Worm (Caenorhabditis elegans) whole organism, L3 larva: ENCODE results near the gene dex-1.

Experiments used
- aly-2 ChIP-seq: fragments of 150-350 bp; optimal IDR thresholded peaks from 2 replicates; lab custom pipeline; 2014; ENCODE audit warnings: missing biosample characterization, missing genetic modification characterization
- ama-1 ChIP-seq: fragments of 150-350 bp; optimal IDR thresholded peaks from 2 replicates; lab custom pipeline; 2018
- ceh-9 ChIP-seq: sonication (generic microtip); optimal IDR thresholded peaks from 2 replicates; lab custom pipeline; 2018; ENCODE audit warnings: missing biosample characterization, missing genetic modification characterization
- fkh-10 ChIP-seq: sonication (generic microtip); optimal IDR thresholded peaks from 2 replicates; lab custom pipeline; 2017; ENCODE audit warnings: missing biosample characterization, missing genetic modification reagents, missing genetic modification characterization
- skn-1 ChIP-seq: fragments of 150-350 bp; optimal IDR thresholded peaks from 2 replicates; lab custom pipeline; 2014; ENCODE audit warnings: missing biosample characterization, missing genetic modification characterization
- ztf-11 ChIP-seq: fragments of 150-350 bp; optimal IDR thresholded peaks from 2 replicates; lab custom pipeline; 2014; ENCODE audit warnings: missing biosample characterization, missing genetic modification characterization
- ztf-4 ChIP-seq: fragments of 150-350 bp; optimal IDR thresholded peaks from 2 replicates; lab custom pipeline; 2014; ENCODE audit warnings: missing biosample characterization, missing genetic modification characterization

- TF ChIP-seq aly-2 (no peak), ztf-4 (no peak), fkh-10 (GFP tag; lab: Kevin White, UChicago) (no peak), ceh-9 (no peak), ztf-11 (no peak), ama-1 (lab: Kevin White, UChicago) (no peak), skn-1 (tag; lab: Kevin White, UChicago) (no peak)
These were observed 42.1 kb upstream of the dex-1 start, which contains the start of the genes R02F2.7 and R02F2.4 for ce11 chrIII:5483738-5484315.
